Worm (Caenorhabditis elegans) whole organism, L2 larva: Measurements from ENCODE around the gene cld-1.

Experiments
- F13H6.1 ChIP-seq: sonication (generic microtip); optimal IDR thresholded peaks from 2 replicates; lab custom pipeline; 2016; ENCODE audit warnings: missing genetic modification characterization, missing compliant biosample characterization
- ZK546.5 ChIP-seq: sonication (generic microtip); optimal IDR thresholded peaks from 2 replicates; lab custom pipeline; 2017; ENCODE audit warnings: missing biosample characterization, missing genetic modification characterization
- alr-1 ChIP-seq: fragments of 150-350 bp; optimal IDR thresholded peaks from 2 replicates; lab custom pipeline; 2014; ENCODE audit warnings: missing biosample characterization, missing genetic modification characterization
- ama-1 ChIP-seq: fragments of 150-350 bp; optimal IDR thresholded peaks from 2 replicates; lab custom pipeline; 2018; ENCODE audit warnings: inconsistent platforms
- ceh-16 ChIP-seq: fragments of 150-350 bp; optimal IDR thresholded peaks from 2 replicates; lab custom pipeline; 2014; ENCODE audit warnings: missing biosample characterization, missing genetic modification characterization
- ceh-82 ChIP-seq: fragments of 150-350 bp; optimal IDR thresholded peaks from 2 replicates; lab custom pipeline; 2014; ENCODE audit warnings: missing biosample characterization, missing genetic modification characterization
- elt-3 ChIP-seq: sonication (generic microtip); optimal IDR thresholded peaks from 2 replicates; lab custom pipeline; 2017; ENCODE audit warnings: missing biosample characterization, missing genetic modification characterization
- fos-1 ChIP-seq: fragments of 150-350 bp; optimal IDR thresholded peaks from 2 replicates; lab custom pipeline; 2014; ENCODE audit warnings: missing biosample characterization, missing genetic modification characterization
- lin-39 ChIP-seq: fragments of 150-350 bp; optimal IDR thresholded peaks from 2 replicates; lab custom pipeline; 2014; ENCODE audit warnings: missing biosample characterization, missing genetic modification reagents, missing genetic modification characterization
- nhr-129 ChIP-seq: fragments of 150-350 bp; optimal IDR thresholded peaks from 2 replicates; lab custom pipeline; 2014; ENCODE audit warnings: missing biosample characterization, missing genetic modification characterization
- nhr-77 ChIP-seq: fragments of 150-350 bp; optimal IDR thresholded peaks from 2 replicates; lab custom pipeline; 2014; ENCODE audit warnings: missing biosample characterization, missing genetic modification characterization
- skn-1 ChIP-seq: sonication (generic microtip); optimal IDR thresholded peaks from 2 replicates; lab custom pipeline; 2017; ENCODE audit warnings: missing biosample characterization, missing genetic modification characterization
- zag-1 ChIP-seq: fragments of 150-350 bp; optimal IDR thresholded peaks from 2 replicates; lab custom pipeline; 2014; ENCODE audit warnings: missing biosample characterization, missing genetic modification characterization

- TF ChIP-seq ZK546.5, result no peak
- no peak for TF ChIP-seq fos-1
- no peak for TF ChIP-seq alr-1
- no peak for TF ChIP-seq ceh-82 (tag; lab: Kevin White, UChicago)
- TF ChIP-seq ama-1, result no peak
- TF ChIP-seq elt-3 (tag; lab: Kevin White, UChicago), result no peak
- no peak for TF ChIP-seq lin-39 (tag; lab: Kevin White, UChicago)
- no peak for TF ChIP-seq zag-1 (tag; lab: Kevin White, UChicago)
- no peak for TF ChIP-seq nhr-77
- TF ChIP-seq ceh-16 (tag; lab: Kevin White, UChicago), result no peak
- no peak for TF ChIP-seq nhr-129 (tag; lab: Kevin White, UChicago)
- TF ChIP-seq skn-1 (tag; lab: Kevin White, UChicago), result no peak
- no peak for TF ChIP-seq F13H6.1 (tag; lab: Kevin White, UChicago)
These were observed 10.4 kb upstream of the cld-1 start, which contains the start of gene F55G11.1 for ce11 chrIV:12946488-12946887.
